ENCODE assay signal across 6 worm cellular contexts in the genomic region with DNA sequence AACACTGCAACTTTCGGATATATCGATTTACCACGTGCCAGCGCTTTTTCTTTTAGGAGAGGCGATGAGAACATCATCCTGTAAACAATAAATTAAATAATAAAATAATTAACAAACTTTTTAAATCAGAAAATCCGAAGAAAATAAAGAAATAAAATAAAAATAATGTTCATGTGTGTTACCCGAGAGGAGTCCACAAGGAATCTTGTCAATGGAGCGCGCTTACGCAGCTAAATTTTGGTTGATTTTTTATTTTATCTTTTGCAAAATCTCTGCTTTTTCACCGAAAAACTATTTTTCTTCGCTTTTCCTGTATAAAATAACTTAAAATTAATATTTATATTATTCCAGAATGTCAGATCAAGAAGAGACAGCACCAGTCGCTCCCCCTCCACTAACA.
TF ChIP-seq lines count a peak whose summit lies in the region.

A gene (minus strand): TSS at position 78 of the 400 bp plus-strand sequence.
A gene (plus strand): TSS at position 352 of the 400 bp plus-strand sequence.

TF ChIP-seq in whole organism, L1 larva, 84 proteins besides CTCF, POLR2A, EP300 and RAD21 (continues in another document):
- TF ChIP-seq skn-1 (tag; optimal IDR thresholded peaks at IDR 0.05; lab: Kevin White, UChicago) (peak; percentile 77), ces-1 (GFP tag; optimal IDR thresholded peaks at IDR 0.05; lab: Kevin White, UChicago) (no peak), unc-62 (GFP tag; optimal IDR thresholded peaks at IDR 0.05; lab: Kevin White, UChicago) (no peak), lin-13 (GFP tag; optimal IDR thresholded peaks at IDR 0.05; lab: Kevin White, UChicago) (peak; percentile 23), snpc-4 (tag; optimal IDR thresholded peaks at IDR 0.05; lab: Kevin White, UChicago) (peak; percentile 17), tlp-1 (tag; optimal IDR thresholded peaks at IDR 0.05; lab: Kevin White, UChicago) (no peak), tbx-2 (tag; optimal IDR thresholded peaks at IDR 0.05; lab: Kevin White, UChicago) (peak; percentile 49), dsc-1 (tag; optimal IDR thresholded peaks at IDR 0.05; lab: Kevin White, UChicago) (peak; percentile 29), egl-13 (tag; optimal IDR thresholded peaks at IDR 0.05; lab: Kevin White, UChicago) (peak; percentile 28), F16B12.6 (tag; optimal IDR thresholded peaks at IDR 0.05; lab: Kevin White, UChicago) (peak; percentile 32), lir-3 (tag; optimal IDR thresholded peaks at IDR 0.05; lab: Kevin White, UChicago; ENCODE audit: poor library complexity) (peak; percentile 44), C34B4.2 (tag; optimal IDR thresholded peaks at IDR 0.05; lab: Kevin White, UChicago) (no peak), lin-15B (tag; optimal IDR thresholded peaks at IDR 0.05; lab: Kevin White, UChicago) (peak; percentile 72), ceh-82 (tag; optimal IDR thresholded peaks at IDR 0.05; lab: Kevin White, UChicago) (peak; percentile 27 to 60 (median 39))

TF ChIP-seq in whole organism, L2 larva, 48 proteins besides CTCF, POLR2A, EP300 and RAD21 (continues in another document):
- TF ChIP-seq crh-2 (tag; optimal IDR thresholded peaks at IDR 0.05; lab: Kevin White, UChicago), result peak; percentile 30
- no peak for TF ChIP-seq nhr-6 (tag; optimal IDR thresholded peaks at IDR 0.05; lab: Kevin White, UChicago)
- no peak for TF ChIP-seq nhr-237 (tag; optimal IDR thresholded peaks at IDR 0.05; lab: Kevin White, UChicago)
- TF ChIP-seq sma-9 (GFP tag; optimal IDR thresholded peaks at IDR 0.05; lab: Kevin White, UChicago), result peak; percentile 21
- TF ChIP-seq sma-9 (tag; optimal IDR thresholded peaks at IDR 0.05; lab: Kevin White, UChicago), result no peak
- TF ChIP-seq sma-3 (GFP tag; optimal IDR thresholded peaks at IDR 0.05; lab: Kevin White, UChicago), result peak; percentile 34
- TF ChIP-seq ztf-4 (tag; optimal IDR thresholded peaks at IDR 0.05; lab: Kevin White, UChicago), result no peak
- no peak for TF ChIP-seq ZK546.5 (tag; optimal IDR thresholded peaks at IDR 0.05; lab: Kevin White, UChicago)
- peak; percentile 75 for TF ChIP-seq C34F6.9 (tag; optimal IDR thresholded peaks at IDR 0.05; lab: Kevin White, UChicago)
- TF ChIP-seq mbf-1 (tag; optimal IDR thresholded peaks at IDR 0.05; lab: Kevin White, UChicago), result no peak
- TF ChIP-seq skn-1 (tag; optimal IDR thresholded peaks at IDR 0.05; lab: Kevin White, UChicago), result no peak
- TF ChIP-seq unc-55 (GFP tag; optimal IDR thresholded peaks at IDR 0.05; lab: Kevin White, UChicago), result peak; percentile 78
- TF ChIP-seq dmd-4 (tag; optimal IDR thresholded peaks at IDR 0.05; lab: Kevin White, UChicago), result no peak
- no peak for TF ChIP-seq lin-11 (tag; optimal IDR thresholded peaks at IDR 0.05; lab: Kevin White, UChicago)
- TF ChIP-seq gmeb-1 (tag; optimal IDR thresholded peaks at IDR 0.05; lab: Kevin White, UChicago), result peak; percentile 72

TF ChIP-seq in whole organism, L3 larva, 47 proteins besides CTCF, POLR2A, EP300 and RAD21:
- peak; percentile 87 for TF ChIP-seq lin-15B (tag; optimal IDR thresholded peaks at IDR 0.05; lab: Kevin White, UChicago)
- TF ChIP-seq fkh-2 (tag; optimal IDR thresholded peaks at IDR 0.05; lab: Kevin White, UChicago), result no peak
- peak; percentile 70 for TF ChIP-seq nhr-23 (tag; optimal IDR thresholded peaks at IDR 0.05; lab: Kevin White, UChicago)
- TF ChIP-seq skn-1 (tag; optimal IDR thresholded peaks at IDR 0.05; lab: Kevin White, UChicago), result no peak
- peak; percentile 42 for TF ChIP-seq R02D3.7 (tag; optimal IDR thresholded peaks at IDR 0.05; lab: Kevin White, UChicago)
- TF ChIP-seq mml-1 (tag; optimal IDR thresholded peaks at IDR 0.05; lab: Kevin White, UChicago), result no peak
- no peak for TF ChIP-seq unc-62 (GFP tag; optimal IDR thresholded peaks at IDR 0.05; lab: Kevin White, UChicago)
- TF ChIP-seq pqm-1 (tag; optimal IDR thresholded peaks at IDR 0.05; lab: Kevin White, UChicago), result no peak
- TF ChIP-seq snpc-4 (tag; optimal IDR thresholded peaks at IDR 0.05; lab: Kevin White, UChicago), result peak; percentile 46
- TF ChIP-seq fos-1 (tag; optimal IDR thresholded peaks at IDR 0.05; lab: Kevin White, UChicago), result no peak
- TF ChIP-seq nhr-12 (tag; optimal IDR thresholded peaks at IDR 0.05; lab: Kevin White, UChicago), result no peak
- TF ChIP-seq nfya-1 (tag; optimal IDR thresholded peaks at IDR 0.05; lab: Kevin White, UChicago; ENCODE audit: insufficient read depth), result peak; percentile 53
- TF ChIP-seq lin-39 (tag; optimal IDR thresholded peaks at IDR 0.05; lab: Kevin White, UChicago), result no peak
- no peak for TF ChIP-seq nhr-77 (tag; optimal IDR thresholded peaks at IDR 0.05; lab: Kevin White, UChicago)
- no peak for TF ChIP-seq hmg-11 (tag; optimal IDR thresholded peaks at IDR 0.05; lab: Kevin White, UChicago)

TF ChIP-seq in whole organism, L4 larva, 104 proteins besides CTCF, POLR2A, EP300 and RAD21 (continues in another document):
- TF ChIP-seq zip-2 (tag; optimal IDR thresholded peaks at IDR 0.05; lab: Kevin White, UChicago), result no peak
- no peak for TF ChIP-seq ceh-62 (tag; optimal IDR thresholded peaks at IDR 0.05; lab: Kevin White, UChicago)
- no peak for TF ChIP-seq ZK337.2 (GFP tag; IDR thresholded peaks at IDR 0.05; lab: Robert Waterston, UW)
- no peak for TF ChIP-seq duxl-1 (tag; optimal IDR thresholded peaks at IDR 0.05; lab: Kevin White, UChicago; ENCODE audit: poor library complexity)
- TF ChIP-seq ama-1 (optimal IDR thresholded peaks at IDR 0.05; lab: Kevin White, UChicago), result no peak
- TF ChIP-seq T20F7.1 (GFP tag; optimal IDR thresholded peaks at IDR 0.05; lab: Kevin White, UChicago), result no peak
- TF ChIP-seq F49E8.2 (tag; optimal IDR thresholded peaks at IDR 0.05; lab: Kevin White, UChicago; ENCODE audit: borderline replicate concordance), result no peak
- TF ChIP-seq madf-9 (GFP tag; conservative IDR thresholded peaks at IDR 0.05; lab: Robert Waterston, UW), result no peak
- TF ChIP-seq ceh-28 (tag; optimal IDR thresholded peaks at IDR 0.05; lab: Kevin White, UChicago), result no peak
- no peak for TF ChIP-seq ceh-82 (tag; optimal IDR thresholded peaks at IDR 0.05; lab: Kevin White, UChicago)
- TF ChIP-seq egl-43 (GFP tag; IDR thresholded peaks at IDR 0.05; lab: Robert Waterston, UW), result no peak
- no peak for TF ChIP-seq R02D3.7 (tag; optimal IDR thresholded peaks at IDR 0.05; lab: Kevin White, UChicago)
- no peak for TF ChIP-seq F10B5.3 (tag; optimal IDR thresholded peaks at IDR 0.05; lab: Kevin White, UChicago)
- peak; percentile 61 for TF ChIP-seq dpl-1 (GFP tag; optimal IDR thresholded peaks at IDR 0.05; lab: Kevin White, UChicago)
- TF ChIP-seq D1046.2 (GFP tag; IDR thresholded peaks at IDR 0.05; lab: Robert Waterston, UW), result no peak
- no peak for TF ChIP-seq Y75B8A.6 (GFP tag; IDR thresholded peaks at IDR 0.05; lab: Robert Waterston, UW)
- no peak for TF ChIP-seq aha-1 (tag; lab: Kevin White, UChicago)

TF ChIP-seq in whole organism, mixed stage, embryonic, 35 proteins besides CTCF, POLR2A, EP300 and RAD21:
- TF ChIP-seq elt-1 (tag; optimal IDR thresholded peaks at IDR 0.05; lab: Kevin White, UChicago; ENCODE audit: borderline replicate concordance, insufficient read depth) (peak; percentile 37), cnd-1 (tag; optimal IDR thresholded peaks at IDR 0.05; lab: Kevin White, UChicago) (no peak), ces-1 (GFP tag; optimal IDR thresholded peaks at IDR 0.05; lab: Kevin White, UChicago) (peak; percentile 22)

TF ChIP-seq in whole organism, young adult, 124 proteins besides CTCF, POLR2A, EP300 and RAD21:
- TF ChIP-seq ztf-28 (GFP tag; IDR thresholded peaks at IDR 0.05; lab: Robert Waterston, UW) (no peak), mcd-1 (GFP tag; IDR thresholded peaks at IDR 0.05; lab: Robert Waterston, UW) (peak; percentile 87), Y67H2A.10 (GFP tag; conservative IDR thresholded peaks at IDR 0.05; lab: Robert Waterston, UW) (no peak), nhr-27 (tag; optimal IDR thresholded peaks at IDR 0.05; lab: Kevin White, UChicago) (no peak), ceh-40 (GFP tag; IDR thresholded peaks at IDR 0.05; lab: Robert Waterston, UW) (no peak), lin-35 (GFP tag; optimal IDR thresholded peaks at IDR 0.05; lab: Kevin White, UChicago) (no peak), snpc-4 (GFP tag; optimal IDR thresholded peaks at IDR 0.05; lab: Kevin White, UChicago) (peak; percentile 40), snpc-4 (tag; optimal IDR thresholded peaks at IDR 0.05; lab: Kevin White, UChicago) (peak in 3 of 4 experiments; percentile 21 to 84 (median 70)), B0035.1 (tag; optimal IDR thresholded peaks at IDR 0.05; lab: Kevin White, UChicago) (no peak), zim-3 (tag; optimal IDR thresholded peaks at IDR 0.05; lab: Kevin White, UChicago) (no peak), T26A5.8 (tag; optimal IDR thresholded peaks at IDR 0.05; lab: Kevin White, UChicago) (no peak), madf-6 (GFP tag; IDR thresholded peaks at IDR 0.05; lab: Robert Waterston, UW) (no peak), tbp1 (GFP tag; optimal IDR thresholded peaks at IDR 0.05; lab: Kevin White, UChicago) (no peak), cebp-2 (GFP tag; IDR thresholded peaks at IDR 0.05; lab: Robert Waterston, UW) (no peak)
